Fruit fly (Drosophila melanogaster): ENCODE results near the gene CG4098.

CG4098 gene

dm6 chr3L:16609120-16609519 is at the start of gene CG4098 (continued):
- TF ChIP-seq her (GFP tag; optimal IDR thresholded peaks at IDR 0.05) (peak; percentile 71), CG14441 (GFP tag; IDR thresholded peaks at IDR 0.05) (peak; percentile 69), CG8089 (GFP tag; optimal IDR thresholded peaks at IDR 0.05) (no peak), CG6272 (GFP tag; IDR thresholded peaks at IDR 0.05) (peak; percentile 31; the same call in 1 of the 2 replicates), CG15479 (GFP tag; optimal IDR thresholded peaks at IDR 0.05) (no peak), gcm2 (GFP tag; optimal IDR thresholded peaks at IDR 0.05) (peak; percentile 29), CG12219 (GFP tag; optimal IDR thresholded peaks at IDR 0.05) (peak; percentile 38), CG15269 (tag; optimal IDR thresholded peaks at IDR 0.05) (peak; percentile 58), grau (tag; optimal IDR thresholded peaks at IDR 0.05) (peak; percentile 59), E2f1 (GFP tag; IDR thresholded peaks at IDR 0.05) (peak; percentile 52; the same call in 1 of the 2 replicates), en (GFP tag; optimal IDR thresholded peaks at IDR 0.05) (no peak), ab (GFP tag; optimal IDR thresholded peaks at IDR 0.05) (peak; percentile 12), Hsf (GFP tag; optimal IDR thresholded peaks at IDR 0.05) (peak; percentile 52), CG32767 (GFP tag; IDR thresholded peaks at IDR 0.05) (peak; percentile 52; the same call in 1 of the 2 replicates), CG8944 (GFP tag; optimal IDR thresholded peaks at IDR 0.05) (peak; percentile 56), NC2α (GFP tag; optimal IDR thresholded peaks at IDR 0.05) (no peak), CG13296 (GFP tag; optimal IDR thresholded peaks at IDR 0.05) (peak; percentile 28), CG13287 (GFP tag; IDR thresholded peaks at IDR 0.05; ENCODE audit: partially characterized antibody) (peak; percentile 55), Ravus (GFP tag; IDR thresholded peaks at IDR 0.05) (no peak), Fer1 (GFP tag; optimal IDR thresholded peaks at IDR 0.05) (peak; percentile 51), CG15514 (GFP tag; optimal IDR thresholded peaks at IDR 0.05) (peak; percentile 67), ash1 (GFP tag; optimal IDR thresholded peaks at IDR 0.05) (peak; percentile 25), CG11085 (GFP tag; IDR thresholded peaks at IDR 0.05) (peak; percentile 62; the same call in 1 of the 2 replicates), CG8478 (optimal IDR thresholded peaks at IDR 0.05) (no peak), Dek (tag; optimal IDR thresholded peaks at IDR 0.05) (peak; percentile 47), Aef1 (GFP tag; IDR thresholded peaks at IDR 0.05) (peak; percentile 58), CG10147 (GFP tag; optimal IDR thresholded peaks at IDR 0.05) (peak; percentile 13), CG9797 (GFP tag; optimal IDR thresholded peaks at IDR 0.05) (peak; percentile 52), zfh1 (GFP tag; IDR thresholded peaks at IDR 0.05) (peak; percentile 81), gro (GFP tag; optimal IDR thresholded peaks at IDR 0.05) (peak; percentile 62), CG6683 (GFP tag; optimal IDR thresholded peaks at IDR 0.05) (no peak), sr (GFP tag; IDR thresholded peaks at IDR 0.05) (0 out of 3 replicates have a peak, but pooled peaks have one; percentile 27), YL-1 (GFP tag; optimal IDR thresholded peaks at IDR 0.05) (peak; percentile 37), cad (GFP tag; optimal IDR thresholded peaks at IDR 0.05) (no peak), CG1024 (GFP tag; IDR thresholded peaks at IDR 0.05) (no peak), sisA (GFP tag; IDR thresholded peaks at IDR 0.05) (peak; percentile 65), CG18262 (tag; optimal IDR thresholded peaks at IDR 0.05) (peak; percentile 25), Asciz (GFP tag; optimal IDR thresholded peaks at IDR 0.05) (peak; percentile 5), Taf1 (GFP tag; IDR thresholded peaks at IDR 0.05) (peak; percentile 65), odd (GFP tag; optimal IDR thresholded peaks at IDR 0.05) (no peak), ems (GFP tag; optimal IDR thresholded peaks at IDR 0.05) (peak; percentile 58), CG32772 (GFP tag; IDR thresholded peaks at IDR 0.05) (0 out of 2 replicates have a peak, but pooled peaks have one; percentile 24), zen (tag; optimal IDR thresholded peaks at IDR 0.05) (no peak), Opbp (GFP tag; IDR thresholded peaks at IDR 0.05; ENCODE audit: partially characterized antibody) (no peak; the same call in 2 of the 3 replicates), MESR4 (GFP tag; optimal IDR thresholded peaks at IDR 0.05) (peak; percentile 33), nom (GFP tag; optimal IDR thresholded peaks at IDR 0.05) (peak; percentile 59), CG6654 (GFP tag; optimal IDR thresholded peaks at IDR 0.05) (no peak), Gsc (GFP tag; IDR thresholded peaks at IDR 0.05) (no peak), CG12942 (GFP tag; optimal IDR thresholded peaks at IDR 0.05) (peak; percentile 52), CG4328 (GFP tag; optimal IDR thresholded peaks at IDR 0.05) (no peak), PHDP (tag; optimal IDR thresholded peaks at IDR 0.05) (peak; percentile 20)
